Worm (Caenorhabditis elegans): ENCODE data around the gene srx-101.

DNA sequence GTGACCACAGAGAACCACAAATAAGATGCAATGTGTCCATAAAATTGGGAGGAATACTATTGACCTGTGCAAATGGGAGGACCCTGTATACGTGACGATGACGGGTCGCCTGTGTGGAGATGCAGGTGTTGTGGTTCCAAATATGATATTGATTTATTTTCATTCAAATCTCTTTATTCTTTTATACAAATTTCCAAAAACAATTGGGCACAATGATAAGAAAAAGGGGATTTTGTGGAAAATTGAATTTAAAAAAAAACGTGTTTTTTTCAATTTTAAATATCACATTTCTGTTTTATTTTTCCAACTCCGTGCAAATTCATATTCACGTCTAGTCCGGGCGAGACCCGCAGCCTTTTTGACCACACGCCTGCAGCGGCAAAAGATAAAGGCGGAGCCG lies 15.4 kb downstream of the srx-101 start, which contains the start of gene F19B10.2:
- TF ChIP-seq tab-1 (GFP tag; IDR thresholded peaks at IDR 0.05), result no peak
- TF ChIP-seq cog-1 (tag; optimal IDR thresholded peaks at IDR 0.05), result no peak
- no peak for TF ChIP-seq med-1 (GFP tag; optimal IDR thresholded peaks at IDR 0.05; ENCODE audit: insufficient read depth)
